Fruit fly (Drosophila melanogaster): ENCODE measurements around the gene MKP-4.

The MKP-4 gene

dm6 chrX:19613473-19613872 lies 9.4 kb upstream of the MKP-4 start (continued):
- TF ChIP-seq HLH3B (GFP tag; IDR thresholded peaks at IDR 0.05), result peak; percentile 40; the same call in 1 of the 2 replicates
- 0 out of 3 replicates have a peak, but pooled peaks have one; percentile 33 for TF ChIP-seq CG16813 (GFP tag; IDR thresholded peaks at IDR 0.05; ENCODE audit: partially characterized antibody)
- no peak for TF ChIP-seq CG8281 (tag; optimal IDR thresholded peaks at IDR 0.05)
- peak; percentile 86 for TF ChIP-seq HLHmδ (GFP tag; optimal IDR thresholded peaks at IDR 0.05)
- TF ChIP-seq gro (GFP tag; optimal IDR thresholded peaks at IDR 0.05), result peak; percentile 33
- no peak for TF ChIP-seq crc (GFP tag; optimal IDR thresholded peaks at IDR 0.05)
- TF ChIP-seq CG18764 (GFP tag; optimal IDR thresholded peaks at IDR 0.05), result no peak
- no peak for TF ChIP-seq lov (optimal IDR thresholded peaks at IDR 0.05)
- no peak; the same call in 2 of the 3 replicates for TF ChIP-seq lov (GFP tag; IDR thresholded peaks at IDR 0.05)
- no peak for TF ChIP-seq CG6654 (GFP tag; optimal IDR thresholded peaks at IDR 0.05)
- no peak for TF ChIP-seq Blimp-1 (GFP tag; optimal IDR thresholded peaks at IDR 0.05)
- TF ChIP-seq CG10274 (GFP tag; optimal IDR thresholded peaks at IDR 0.05), result peak; percentile 1
- no peak for TF ChIP-seq da (GFP tag; optimal IDR thresholded peaks at IDR 0.05)
- no peak for TF ChIP-seq chn (GFP tag; optimal IDR thresholded peaks at IDR 0.05)
- peak; percentile 14 for TF ChIP-seq CTCF (GFP tag; optimal IDR thresholded peaks at IDR 0.05)
- TF ChIP-seq CG12071 (GFP tag; optimal IDR thresholded peaks at IDR 0.05), result peak; percentile 82
- 0 out of 2 replicates have a peak, but pooled peaks have one; percentile 10 for TF ChIP-seq bowl (GFP tag; IDR thresholded peaks at IDR 0.05)
- no peak for TF ChIP-seq Oli (tag; optimal IDR thresholded peaks at IDR 0.05)
- TF ChIP-seq CG7987 (GFP tag; optimal IDR thresholded peaks at IDR 0.05), result peak; percentile 91
- TF ChIP-seq CG2202 (tag; optimal IDR thresholded peaks at IDR 0.05), result peak; percentile 19
- TF ChIP-seq CHES-1-like (GFP tag; optimal IDR thresholded peaks at IDR 0.05), result peak; percentile 24
- peak; percentile 64; the same call in 2 of the 3 replicates for TF ChIP-seq zen2 (GFP tag; IDR thresholded peaks at IDR 0.05; ENCODE audit: partially characterized antibody)
- no peak for TF ChIP-seq tx (GFP tag; optimal IDR thresholded peaks at IDR 0.05)
- no peak for TF ChIP-seq vnd (GFP tag; IDR thresholded peaks at IDR 0.05; ENCODE audit: partially characterized antibody)
- TF ChIP-seq Hsf (GFP tag; optimal IDR thresholded peaks at IDR 0.05), result no peak
- no peak for TF ChIP-seq CG17802 (tag; optimal IDR thresholded peaks at IDR 0.05)
- no peak for TF ChIP-seq mam (GFP tag; optimal IDR thresholded peaks at IDR 0.05)
- TF ChIP-seq dm (GFP tag; optimal IDR thresholded peaks at IDR 0.05), result no peak
- no peak for TF ChIP-seq cwo (GFP tag; optimal IDR thresholded peaks at IDR 0.05)
- TF ChIP-seq Stat92E (GFP tag; optimal IDR thresholded peaks at IDR 0.05), result no peak
- no peak for TF ChIP-seq CG17612 (GFP tag; IDR thresholded peaks at IDR 0.05)
- TF ChIP-seq MBD-R2 (GFP tag; IDR thresholded peaks at IDR 0.05), result peak; percentile 76
- TF ChIP-seq vvl (GFP tag; IDR thresholded peaks at IDR 0.05), result peak; percentile 65; the same call in 1 of the 2 replicates
- TF ChIP-seq h (optimal IDR thresholded peaks at IDR 0.05), result no peak
- TF ChIP-seq Scr (GFP tag; IDR thresholded peaks at IDR 0.05; ENCODE audit: partially characterized antibody), result peak; percentile 47
- TF ChIP-seq pho (GFP tag; optimal IDR thresholded peaks at IDR 0.05), result no peak
- no peak for TF ChIP-seq zfh2 (GFP tag; optimal IDR thresholded peaks at IDR 0.05)
- TF ChIP-seq disco-r (GFP tag; optimal IDR thresholded peaks at IDR 0.05), result no peak
- peak; percentile 38 for TF ChIP-seq NK7.1 (GFP tag; optimal IDR thresholded peaks at IDR 0.05)
- no peak for TF ChIP-seq lab (GFP tag; optimal IDR thresholded peaks at IDR 0.05)
- no peak for TF ChIP-seq CG2199 (GFP tag; IDR thresholded peaks at IDR 0.05)
- no peak for TF ChIP-seq pan (optimal IDR thresholded peaks at IDR 0.05)
- peak in 1 of 2 experiments; percentile 29 for TF ChIP-seq pan (GFP tag; optimal IDR thresholded peaks at IDR 0.05 in 1 of 2, IDR thresholded peaks at IDR 0.05 in 1 of 2)
- TF ChIP-seq sr (GFP tag; IDR thresholded peaks at IDR 0.05), result no peak
- TF ChIP-seq slbo (GFP tag; IDR thresholded peaks at IDR 0.05), result no peak
- TF ChIP-seq CG13624 (GFP tag; optimal IDR thresholded peaks at IDR 0.05), result peak; percentile 35
- TF ChIP-seq unc-4 (GFP tag; IDR thresholded peaks at IDR 0.05; ENCODE audit: partially characterized antibody), result peak; percentile 56
- TF ChIP-seq CG18262 (tag; optimal IDR thresholded peaks at IDR 0.05), result peak; percentile 34
- TF ChIP-seq ase (GFP tag; IDR thresholded peaks at IDR 0.05), result no peak
- peak; percentile 61 for TF ChIP-seq CG12391 (tag; optimal IDR thresholded peaks at IDR 0.05)
- no peak for TF ChIP-seq D (optimal IDR thresholded peaks at IDR 0.05)
- peak; percentile 18 for TF ChIP-seq D (GFP tag; optimal IDR thresholded peaks at IDR 0.05)

Measured in whole organism, embryonic.